Fruit fly (Drosophila melanogaster) Kc167 (cell line): ENCODE measurements around the gene CG14416.

Experiments used
- Myc ChIP-seq: fragments of >200 bp; optimal IDR thresholded peaks from 2 replicates; lab custom pipeline; 2017; ENCODE audit warnings: missing external identifiers
- h ChIP-seq: fragments of >200 bp; optimal IDR thresholded peaks from 3 replicates; lab custom pipeline; 2018; ENCODE audit warnings: missing external identifiers
- insv ChIP-seq: fragments of >200 bp; optimal IDR thresholded peaks from 3 replicates; lab custom pipeline; 2018; ENCODE audit warnings: missing external identifiers
- psq ChIP-seq: fragments of >200 bp; optimal IDR thresholded peaks from 2 replicates; lab custom pipeline; 2017; ENCODE audit warnings: missing external identifiers
- ttk ChIP-seq: sonication (Bioruptor generic); optimal IDR thresholded peaks from 2 replicates; lab custom pipeline; 2017; ENCODE audit warnings: missing external identifiers

- TF ChIP-seq insv (lab: Kevin White, UChicago) (no peak), psq (lab: Kevin White, UChicago) (no peak), Myc (no peak), h (no peak), ttk (lab: Kevin White, UChicago) (no peak)
Observed at dm6 chrX:2872753-2873152, at the start of gene CG14416.
